Worm (Caenorhabditis elegans) whole organism, L4 larva: ENCODE data around the gene T28C12.1.

ENCODE experiments used
- D1046.2 ChIP-seq: fragments of 200-800 bp; sonication (Bioruptor generic); IDR thresholded peaks from 2 replicates; pipeline ENCODE4 v1.3.6; 2022; ENCODE audit warnings: missing genetic modification characterization, missing compliant biosample characterization
- F37D6.2 ChIP-seq: sonication (generic microtip); optimal IDR thresholded peaks from 2 replicates; lab custom pipeline; 2016; ENCODE audit warnings: mild to moderate bottlenecking, missing genetic modification characterization, missing compliant biosample characterization
- F49E8.2 ChIP-seq: sonication (generic microtip); optimal IDR thresholded peaks from 2 replicates; lab custom pipeline; 2016; ENCODE audit warnings: missing compliant biosample characterization, mild to moderate bottlenecking, missing genetic modification characterization, borderline replicate concordance
- Y48G9A.11 ChIP-seq: fragments of 200-800 bp; sonication (Bioruptor generic); IDR thresholded peaks from 2 replicates; pipeline ENCODE4 v1.3.6; 2022; ENCODE audit warnings: missing genetic modification reagents, missing genetic modification characterization, missing compliant biosample characterization
- Y75B8A.6 ChIP-seq: fragments of 200-800 bp; sonication (Bioruptor generic); IDR thresholded peaks from 2 replicates; pipeline ENCODE4 v1.3.6; 2022; ENCODE audit warnings: missing genetic modification reagents, missing genetic modification characterization, missing compliant biosample characterization
- aha-1 ChIP-seq: fragments of 150-350 bp; peaks from one replicate; lab custom pipeline; 2014; ENCODE audit warnings: missing biosample characterization, missing genetic modification characterization
- aly-2 ChIP-seq: sonication (generic microtip); optimal IDR thresholded peaks from 2 replicates; lab custom pipeline; 2018; ENCODE audit warnings: missing biosample characterization, missing genetic modification characterization
- ama-1 ChIP-seq: fragments of 150-350 bp; optimal IDR thresholded peaks from 2 replicates; lab custom pipeline; 2014; ENCODE audit warnings: inconsistent platforms, mixed read lengths
- ceh-20 ChIP-seq: fragments of 200-800 bp; sonication (Bioruptor generic); IDR thresholded peaks from 2 replicates; pipeline ENCODE4 v1.3.6; 2022; ENCODE audit warnings: missing genetic modification reagents, missing genetic modification characterization, missing compliant biosample characterization
- ceh-28 ChIP-seq: fragments of 150-350 bp; optimal IDR thresholded peaks from 2 replicates; lab custom pipeline; 2014; ENCODE audit warnings: missing biosample characterization, missing genetic modification reagents, missing genetic modification characterization
- ceh-44 ChIP-seq: fragments of 200-800 bp; sonication (Bioruptor generic); IDR thresholded peaks from 2 replicates; pipeline ENCODE4 v1.3.6; 2022; ENCODE audit warnings: missing genetic modification reagents, missing genetic modification characterization, missing compliant biosample characterization
- daf-19 ChIP-seq: fragments of 200-800 bp; sonication (Bioruptor generic); conservative IDR thresholded peaks from 2 replicates; pipeline ENCODE4 v1.3.6; 2022; ENCODE audit warnings: missing genetic modification characterization, missing compliant biosample characterization
- daf-8 ChIP-seq: fragments of 200-800 bp; sonication (Bioruptor generic); IDR thresholded peaks from 2 replicates; pipeline ENCODE4 v1.3.6; 2022; ENCODE audit warnings: missing genetic modification characterization, missing compliant biosample characterization
- dmd-6 ChIP-seq: fragments of 200-800 bp; sonication (Bioruptor generic); IDR thresholded peaks from 2 replicates; pipeline ENCODE4 v1.3.6; 2022; ENCODE audit warnings: missing genetic modification reagents, missing genetic modification characterization, missing compliant biosample characterization
- dmd-8 ChIP-seq: fragments of 200-800 bp; sonication (Bioruptor generic); IDR thresholded peaks from 2 replicates; pipeline ENCODE4 v1.3.6; 2022; ENCODE audit warnings: missing genetic modification characterization, missing compliant biosample characterization
- dmd-9 ChIP-seq: fragments of 200-800 bp; sonication (Bioruptor generic); IDR thresholded peaks from 2 replicates; pipeline ENCODE4 v1.3.6; 2022; ENCODE audit warnings: missing genetic modification reagents, missing genetic modification characterization, missing compliant biosample characterization
- egl-43 ChIP-seq: fragments of 200-800 bp; sonication (Bioruptor generic); IDR thresholded peaks from 2 replicates; pipeline ENCODE4 v1.3.6; 2022; ENCODE audit warnings: missing genetic modification reagents, missing genetic modification characterization, missing compliant biosample characterization
- gei-8 ChIP-seq: fragments of 200-800 bp; sonication (Bioruptor generic); optimal IDR thresholded peaks from 2 replicates; lab custom pipeline; 2018; ENCODE audit warnings: mild to moderate bottlenecking, missing genetic modification characterization, missing compliant biosample characterization
- hlh-11 ChIP-seq: fragments of 200-800 bp; sonication (Bioruptor generic); optimal IDR thresholded peaks from 2 replicates; lab custom pipeline; 2018; ENCODE audit warnings: mild to moderate bottlenecking, missing genetic modification characterization, missing compliant biosample characterization
- hlh-30 ChIP-seq: sonication (generic microtip); optimal IDR thresholded peaks from 2 replicates; lab custom pipeline; 2017; ENCODE audit warnings: antibody characterized with exemption, mild to moderate bottlenecking, missing genetic modification characterization, missing compliant biosample characterization; ENCODE audit not compliant: insufficient read depth
- hmg-1.1 ChIP-seq: fragments of 200-800 bp; sonication (Bioruptor generic); IDR thresholded peaks from 2 replicates; pipeline ENCODE4 v1.3.6; 2022; ENCODE audit warnings: missing genetic modification reagents, missing genetic modification characterization, missing compliant biosample characterization
- jun-1 ChIP-seq: fragments of 150-350 bp; optimal IDR thresholded peaks from 2 replicates; lab custom pipeline; 2014; ENCODE audit warnings: missing biosample characterization, missing genetic modification reagents, missing genetic modification characterization
- lim-7 ChIP-seq: fragments of 200-800 bp; sonication (Bioruptor generic); IDR thresholded peaks from 2 replicates; pipeline ENCODE4 v1.3.6; 2022; ENCODE audit warnings: missing genetic modification characterization, missing compliant biosample characterization
- lin-29 ChIP-seq: fragments of 200-800 bp; sonication (Bioruptor generic); IDR thresholded peaks from 2 replicates; pipeline ENCODE4 v1.3.6; 2022; ENCODE audit warnings: missing genetic modification reagents, missing genetic modification characterization, missing compliant biosample characterization
- lir-3 ChIP-seq: sonication (generic microtip); optimal IDR thresholded peaks from 2 replicates; lab custom pipeline; 2016; ENCODE audit warnings: mild to moderate bottlenecking, missing genetic modification characterization, missing compliant biosample characterization
- madf-9 ChIP-seq: fragments of 200-800 bp; sonication (Bioruptor generic); conservative IDR thresholded peaks from 2 replicates; pipeline ENCODE4 v1.3.6; 2022; ENCODE audit warnings: missing genetic modification reagents, missing genetic modification characterization, missing compliant biosample characterization
- mdl-1 ChIP-seq, 2 experiments: fragments of 150-350 bp in 1 of 2; sonication (generic microtip) in 1 of 2; optimal IDR thresholded peaks; 2 replicates each; lab custom pipeline; 2014 to 2017; ENCODE audit warnings: missing biosample characterization in 2 of 2, missing genetic modification characterization in 2 of 2
- mdt-29 ChIP-seq: fragments of 200-800 bp; sonication (Bioruptor generic); IDR thresholded peaks from 2 replicates; pipeline ENCODE4 v1.3.6; 2022; ENCODE audit warnings: missing genetic modification reagents, missing genetic modification characterization, missing compliant biosample characterization
- mxl-3 ChIP-seq: fragments of 200-800 bp; sonication (Bioruptor generic); optimal IDR thresholded peaks from 2 replicates; lab custom pipeline; 2018; ENCODE audit warnings: mild to moderate bottlenecking, missing genetic modification characterization, missing compliant biosample characterization
- nhr-10 ChIP-seq: fragments of 150-350 bp; optimal IDR thresholded peaks from 2 replicates; lab custom pipeline; 2014; ENCODE audit warnings: missing biosample characterization, missing genetic modification characterization
- nhr-102 ChIP-seq: sonication (generic microtip); optimal IDR thresholded peaks from 2 replicates; lab custom pipeline; 2016; ENCODE audit warnings: mild to moderate bottlenecking, missing genetic modification characterization, moderate library complexity, missing compliant biosample characterization
- nhr-11 ChIP-seq: fragments of 150-350 bp; optimal IDR thresholded peaks from 2 replicates; lab custom pipeline; 2014; ENCODE audit warnings: missing biosample characterization, missing genetic modification characterization
- nhr-25 ChIP-seq: sonication (generic microtip); optimal IDR thresholded peaks from 2 replicates; lab custom pipeline; 2017; ENCODE audit warnings: missing genetic modification characterization, mild to moderate bottlenecking, missing compliant biosample characterization, antibody characterized with exemption, moderate library complexity, borderline replicate concordance; ENCODE audit not compliant: insufficient read depth
- nhr-28 ChIP-seq: fragments of 150-350 bp; optimal IDR thresholded peaks from 2 replicates; lab custom pipeline; 2014; ENCODE audit warnings: missing biosample characterization, missing genetic modification characterization
- nhr-41 ChIP-seq: fragments of 200-800 bp; sonication (Bioruptor generic); IDR thresholded peaks from 2 replicates; pipeline ENCODE4 v1.3.6; 2022; ENCODE audit warnings: missing genetic modification reagents, missing genetic modification characterization, missing compliant biosample characterization
- nhr-48 ChIP-seq: sonication (generic microtip); optimal IDR thresholded peaks from 2 replicates; lab custom pipeline; 2016; ENCODE audit warnings: mild to moderate bottlenecking, missing genetic modification characterization, missing compliant biosample characterization
- nhr-77 ChIP-seq: fragments of 150-350 bp; optimal IDR thresholded peaks from 2 replicates; lab custom pipeline; 2014; ENCODE audit warnings: missing biosample characterization, missing genetic modification characterization
- php-3 ChIP-seq: fragments of 200-800 bp; sonication (Bioruptor generic); IDR thresholded peaks from 2 replicates; pipeline ENCODE4 v1.3.6; 2022; ENCODE audit warnings: missing genetic modification reagents, missing genetic modification characterization, missing compliant biosample characterization
- set-16 ChIP-seq: fragments of 200-800 bp; sonication (Bioruptor generic); IDR thresholded peaks from 2 replicates; pipeline ENCODE4 v1.3.6; 2022; ENCODE audit warnings: missing genetic modification reagents, missing genetic modification characterization, missing compliant biosample characterization
- snpc-4 ChIP-seq: fragments of 150-350 bp; optimal IDR thresholded peaks from 2 replicates; lab custom pipeline; 2014; ENCODE audit warnings: missing biosample characterization, missing genetic modification characterization
- tra-1 ChIP-seq: fragments of 200-800 bp; sonication (Bioruptor generic); IDR thresholded peaks from 2 replicates; pipeline ENCODE4 v1.3.6; 2022; ENCODE audit warnings: missing genetic modification reagents, missing genetic modification characterization, missing compliant biosample characterization
- unc-130 ChIP-seq: sonication (generic microtip); optimal IDR thresholded peaks from 2 replicates; lab custom pipeline; 2016; ENCODE audit warnings: missing genetic modification reagents, missing genetic modification characterization, missing compliant biosample characterization
- vab-7 ChIP-seq: fragments of 200-800 bp; sonication (Bioruptor generic); IDR thresholded peaks from 2 replicates; pipeline ENCODE4 v1.3.6; 2022; ENCODE audit warnings: missing genetic modification reagents, missing genetic modification characterization, missing compliant biosample characterization
- zag-1 ChIP-seq: fragments of 150-350 bp; optimal IDR thresholded peaks from 2 replicates; lab custom pipeline; 2014; ENCODE audit warnings: missing biosample characterization, missing genetic modification characterization

Gene T28C12.1

DNA sequence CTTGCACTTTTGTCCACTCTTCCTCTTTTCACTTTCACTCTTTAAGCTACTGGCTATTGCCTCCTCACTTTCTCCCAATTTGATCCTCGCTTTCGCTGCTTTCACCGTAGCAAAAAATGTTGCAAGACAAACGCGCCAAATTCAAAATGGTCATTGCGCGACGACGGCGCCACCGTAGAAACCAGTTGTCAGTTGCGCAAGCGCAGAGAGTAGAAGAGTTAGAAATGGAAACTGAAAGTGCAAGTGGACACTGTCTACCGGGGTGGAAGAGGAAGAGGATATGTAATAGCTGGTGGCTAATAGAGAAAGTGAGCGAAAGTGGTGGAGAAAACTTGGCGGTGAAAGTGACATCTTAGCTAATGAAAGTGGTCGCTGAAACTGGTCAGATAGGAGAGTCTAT lies 19.4 kb downstream of the T28C12.1 start (continued):
- TF ChIP-seq hlh-30 (no peak), lin-29 (GFP tag; lab: Robert Waterston, UW) (peak; percentile 58; the same call in 1 of the 2 replicates), aly-2 (tag; lab: Kevin White, UChicago) (no peak), hmg-1.1 (0 out of 2 replicates have a peak, but pooled peaks have one; percentile 22), vab-7 (GFP tag; lab: Robert Waterston, UW) (no peak), php-3 (GFP tag; lab: Robert Waterston, UW) (no peak), D1046.2 (no peak), egl-43 (no peak), nhr-11 (tag; lab: Kevin White, UChicago) (no peak), nhr-41 (GFP tag; lab: Robert Waterston, UW) (peak; percentile 49; the same call in 1 of the 2 replicates), snpc-4 (tag; lab: Kevin White, UChicago) (no peak)
- TF ChIP-seq, all 104 proteins: peak for 9

DNA sequence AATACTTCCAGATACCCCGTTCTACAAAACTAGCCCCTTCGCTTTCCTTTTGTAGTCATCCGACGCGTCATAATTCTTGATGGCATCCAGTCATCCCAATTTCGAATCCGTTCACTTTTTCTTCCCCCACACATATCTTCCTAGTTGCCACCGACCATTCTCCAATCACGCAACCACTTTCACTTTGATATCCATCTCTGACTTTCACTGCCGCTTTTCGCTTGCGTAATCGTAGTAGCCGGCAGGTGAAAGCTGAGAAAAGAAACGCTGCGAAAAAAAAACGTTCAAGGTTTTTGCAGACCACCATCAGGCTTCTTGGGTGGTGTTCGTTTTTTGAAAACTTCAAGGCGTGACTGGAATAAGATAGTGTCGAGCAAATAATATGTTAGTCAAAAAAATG lies 20.6 kb downstream of the T28C12.1 start:
- no peak for TF ChIP-seq Y75B8A.6 (GFP tag; lab: Robert Waterston, UW)
- peak in 1 of 2 experiments; percentile 32 for TF ChIP-seq mdl-1 (tag; optimal IDR thresholded peaks at IDR 0.05; lab: Kevin White, UChicago)
- no peak for TF ChIP-seq nhr-102 (tag; lab: Kevin White, UChicago)
- TF ChIP-seq mxl-3 (GFP tag; lab: Kevin White, UChicago) = peak; percentile 47
- TF ChIP-seq nhr-28 (tag; lab: Kevin White, UChicago) = peak; percentile 20
- TF ChIP-seq madf-9 (GFP tag; lab: Robert Waterston, UW) = no peak
- TF ChIP-seq nhr-77 (tag; lab: Kevin White, UChicago) = no peak
- TF ChIP-seq tra-1 (GFP tag; lab: Robert Waterston, UW) = no peak
- no peak for TF ChIP-seq gei-8
- no peak for TF ChIP-seq lim-7 (GFP tag; lab: Robert Waterston, UW)
- TF ChIP-seq mdt-29 = no peak
- no peak for TF ChIP-seq unc-130 (GFP tag; lab: Kevin White, UChicago)
- TF ChIP-seq hlh-11 (tag; lab: Kevin White, UChicago) = peak; percentile 50
- no peak for TF ChIP-seq dmd-8 (GFP tag; lab: Robert Waterston, UW)

DNA sequence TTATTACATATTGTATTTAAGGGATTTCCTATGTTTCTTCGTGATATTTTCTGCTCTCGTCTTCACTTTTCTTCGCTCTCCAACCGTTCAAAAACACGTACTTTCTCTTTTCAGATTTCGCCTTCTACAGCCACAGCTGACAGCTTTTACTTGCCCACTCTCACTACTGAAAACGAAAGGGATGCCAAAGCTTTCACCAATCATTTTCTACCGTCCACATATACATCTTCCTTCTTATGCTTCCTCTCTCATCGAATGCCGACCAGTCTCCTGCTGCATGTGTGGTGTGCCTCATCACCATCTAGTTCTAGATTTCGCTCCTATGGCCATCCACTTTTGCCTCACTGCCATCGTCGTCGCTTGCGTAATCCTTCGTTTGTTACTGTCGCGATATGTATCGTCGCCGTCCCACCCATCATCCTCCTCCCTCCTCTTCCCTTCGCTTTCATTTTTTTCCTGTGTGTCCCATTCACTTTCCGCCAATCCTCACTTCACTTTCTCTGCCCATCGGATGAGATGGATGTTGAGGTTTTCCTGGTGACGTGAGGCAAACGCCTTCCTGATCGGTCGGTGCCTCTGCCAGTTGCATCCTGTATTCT lies 21.6 kb downstream of the T28C12.1 start:
- TF ChIP-seq mdl-1 (tag; optimal IDR thresholded peaks at IDR 0.05; lab: Kevin White, UChicago) = peak in 1 of 2 experiments; percentile 22
- no peak for TF ChIP-seq zag-1 (tag; lab: Kevin White, UChicago)
- no peak for TF ChIP-seq F49E8.2 (tag; lab: Kevin White, UChicago)
- peak; percentile 11 for TF ChIP-seq hlh-30
- no peak for TF ChIP-seq daf-8 (GFP tag; lab: Robert Waterston, UW)
- TF ChIP-seq nhr-10 (tag; lab: Kevin White, UChicago) = no peak
- 0 out of 2 replicates have a peak, but pooled peaks have one; percentile 7 for TF ChIP-seq set-16 (GFP tag; lab: Robert Waterston, UW)
- no peak for TF ChIP-seq ama-1 (lab: Kevin White, UChicago)
- TF ChIP-seq madf-9 (GFP tag; lab: Robert Waterston, UW) = no peak
- no peak for TF ChIP-seq ceh-20 (GFP tag; lab: Robert Waterston, UW)
- peak; percentile 25 for TF ChIP-seq hlh-11 (tag; lab: Kevin White, UChicago)
- peak; percentile 51 for TF ChIP-seq mxl-3 (GFP tag; lab: Kevin White, UChicago)

DNA sequence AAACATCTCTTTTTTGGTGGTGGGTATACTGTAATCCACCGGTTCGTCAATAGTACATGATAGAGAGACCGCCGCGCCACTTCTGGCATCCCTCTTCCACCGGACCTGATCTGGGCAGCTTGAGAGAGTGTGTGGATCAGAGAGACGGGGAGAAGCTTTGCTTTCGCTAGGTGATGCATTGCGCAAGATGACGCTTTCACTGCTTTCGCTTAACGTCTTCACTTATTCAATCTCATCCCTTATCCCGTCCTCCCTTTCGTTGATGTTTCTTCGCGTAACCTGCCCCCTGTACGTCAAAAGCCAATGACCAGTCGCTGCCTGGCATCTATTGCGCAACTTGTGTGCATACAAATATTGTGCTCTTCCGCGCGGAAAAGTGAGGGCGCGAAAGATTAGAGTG lies 22.5 kb downstream of the T28C12.1 start:
- TF ChIP-seq ceh-44 (GFP tag; lab: Robert Waterston, UW) (no peak), jun-1 (tag; lab: Kevin White, UChicago) (no peak), aha-1 (tag; lab: Kevin White, UChicago) (peak; percentile 78), nhr-48 (peak; percentile 79), dmd-6 (GFP tag; lab: Robert Waterston, UW) (no peak), ceh-28 (tag; lab: Kevin White, UChicago) (no peak), lin-29 (GFP tag; lab: Robert Waterston, UW) (no peak), lir-3 (tag; lab: Kevin White, UChicago) (no peak), daf-8 (GFP tag; lab: Robert Waterston, UW) (no peak), mdl-1 (tag; optimal IDR thresholded peaks at IDR 0.05; lab: Kevin White, UChicago) (peak in 1 of 2 experiments; percentile 47), daf-19 (no peak), set-16 (GFP tag; lab: Robert Waterston, UW) (peak; percentile 28; the same call in 1 of the 2 replicates), hlh-11 (tag; lab: Kevin White, UChicago) (peak; percentile 76), nhr-28 (tag; lab: Kevin White, UChicago) (peak; percentile 22), Y48G9A.11 (GFP tag; lab: Robert Waterston, UW) (no peak), F37D6.2 (tag; lab: Kevin White, UChicago) (no peak), mxl-3 (GFP tag; lab: Kevin White, UChicago) (peak; percentile 70), dmd-9 (GFP tag; lab: Robert Waterston, UW) (no peak), nhr-25 (tag; lab: Kevin White, UChicago) (peak; percentile 2), F49E8.2 (tag; lab: Kevin White, UChicago) (no peak), nhr-10 (tag; lab: Kevin White, UChicago) (no peak)
